Worm (Caenorhabditis elegans) whole organism, late embryonic: ENCODE results near the gene dnj-16.
A peak's percentile ranks its signal among the peaks of the same experiment; 100 is the strongest.

ENCODE experiments used
- C08G9.2 ChIP-seq: sonication (generic microtip); optimal IDR thresholded peaks from 2 replicates; lab custom pipeline; 2016; ENCODE audit warnings: mild to moderate bottlenecking, missing genetic modification characterization, moderate library complexity, missing compliant biosample characterization
- F13H6.1 ChIP-seq: sonication (generic microtip); optimal IDR thresholded peaks from 2 replicates; lab custom pipeline; 2016; ENCODE audit warnings: missing genetic modification characterization, missing compliant biosample characterization
- K02D7.2 ChIP-seq: sonication (generic microtip); optimal IDR thresholded peaks from 2 replicates; lab custom pipeline; 2017; ENCODE audit warnings: mild to moderate bottlenecking, missing genetic modification characterization, missing compliant biosample characterization
- T23F11.4 ChIP-seq: fragments of 200-800 bp; sonication (Bioruptor generic); optimal IDR thresholded peaks from 2 replicates; lab custom pipeline; 2018; ENCODE audit warnings: mild to moderate bottlenecking, missing genetic modification characterization, missing compliant biosample characterization
- ceh-14 ChIP-seq: sonication (generic microtip); optimal IDR thresholded peaks from 2 replicates; lab custom pipeline; 2016; ENCODE audit warnings: missing genotype, missing genetic modification characterization, missing compliant biosample characterization
- ceh-18 ChIP-seq: sonication (generic microtip); optimal IDR thresholded peaks from 2 replicates; lab custom pipeline; 2016; ENCODE audit warnings: missing genetic modification characterization, missing compliant biosample characterization
- ceh-2 ChIP-seq: sonication (generic microtip); optimal IDR thresholded peaks from 2 replicates; lab custom pipeline; 2016; ENCODE audit warnings: missing genotype, missing genetic modification characterization, missing compliant biosample characterization
- ceh-24 ChIP-seq: sonication (generic microtip); optimal IDR thresholded peaks from 2 replicates; lab custom pipeline; 2016; ENCODE audit warnings: mild to moderate bottlenecking, missing genetic modification characterization, missing compliant biosample characterization
- ceh-31 ChIP-seq: sonication (generic microtip); optimal IDR thresholded peaks from 2 replicates; lab custom pipeline; 2016; ENCODE audit warnings: missing genetic modification characterization, missing compliant biosample characterization
- ceh-45 ChIP-seq: fragments of 200-800 bp; sonication (Bioruptor generic); IDR thresholded peaks from 2 replicates; pipeline ENCODE4 v1.3.6; 2022; ENCODE audit warnings: missing genetic modification reagents, missing genetic modification characterization, missing compliant biosample characterization
- ceh-48 ChIP-seq: sonication (generic microtip); optimal IDR thresholded peaks from 2 replicates; lab custom pipeline; 2016; ENCODE audit warnings: missing genetic modification characterization, inconsistent platforms, missing compliant biosample characterization
- ceh-9 ChIP-seq: sonication (generic microtip); optimal IDR thresholded peaks from 2 replicates; lab custom pipeline; 2016; ENCODE audit warnings: mild to moderate bottlenecking, missing genetic modification characterization, inconsistent platforms, missing compliant biosample characterization
- che-1 ChIP-seq: sonication (generic microtip); optimal IDR thresholded peaks from 2 replicates; lab custom pipeline; 2016; ENCODE audit warnings: mild to moderate bottlenecking, missing genetic modification characterization, missing compliant biosample characterization
- dmd-4 ChIP-seq: sonication (generic microtip); optimal IDR thresholded peaks from 2 replicates; lab custom pipeline; 2016; ENCODE audit warnings: borderline replicate concordance, missing genetic modification characterization, missing compliant biosample characterization
- dve-1 ChIP-seq: sonication (generic microtip); optimal IDR thresholded peaks from 2 replicates; lab custom pipeline; 2017; ENCODE audit warnings: antibody characterized with exemption, mild to moderate bottlenecking, missing genetic modification characterization, missing compliant biosample characterization
- elt-2 ChIP-seq: sonication (generic microtip); optimal IDR thresholded peaks from 2 replicates; lab custom pipeline; 2016; ENCODE audit warnings: missing genetic modification reagents, missing genetic modification characterization, missing compliant biosample characterization
- elt-4 ChIP-seq: sonication (generic microtip); optimal IDR thresholded peaks from 2 replicates; lab custom pipeline; 2016; ENCODE audit warnings: missing genetic modification characterization, missing compliant biosample characterization
- eyg-1 ChIP-seq: sonication (generic microtip); optimal IDR thresholded peaks from 2 replicates; lab custom pipeline; 2016; ENCODE audit warnings: missing genotype, missing genetic modification characterization, missing compliant biosample characterization
- fax-1 ChIP-seq: sonication (generic microtip); optimal IDR thresholded peaks from 2 replicates; lab custom pipeline; 2016; ENCODE audit warnings: missing genotype, missing genetic modification characterization, missing compliant biosample characterization
- fkh-10 ChIP-seq: fragments of 150-350 bp; optimal IDR thresholded peaks from 2 replicates; lab custom pipeline; 2014; ENCODE audit warnings: missing biosample characterization, missing genetic modification reagents, missing genetic modification characterization
- gmeb-2 ChIP-seq: sonication (generic microtip); optimal IDR thresholded peaks from 2 replicates; lab custom pipeline; 2016; ENCODE audit warnings: missing genetic modification characterization, inconsistent platforms, missing compliant biosample characterization
- hlh-30 ChIP-seq: sonication (generic microtip); optimal IDR thresholded peaks from 2 replicates; lab custom pipeline; 2017; ENCODE audit warnings: antibody characterized with exemption, missing genetic modification characterization, missing compliant biosample characterization; ENCODE audit not compliant: insufficient read depth
- hlh-6 ChIP-seq: sonication (generic microtip); optimal IDR thresholded peaks from 2 replicates; lab custom pipeline; 2016; ENCODE audit warnings: missing genotype, missing genetic modification characterization, missing compliant biosample characterization
- lim-6 ChIP-seq: sonication (generic microtip); optimal IDR thresholded peaks from 2 replicates; lab custom pipeline; 2016; ENCODE audit warnings: missing genetic modification characterization, missing compliant biosample characterization
- lin-11 ChIP-seq: fragments of 200-800 bp; sonication (Bioruptor generic); optimal IDR thresholded peaks from 2 replicates; lab custom pipeline; 2018; ENCODE audit warnings: mild to moderate bottlenecking, missing genetic modification characterization, missing compliant biosample characterization
- madf-2 ChIP-seq: sonication (generic microtip); optimal IDR thresholded peaks from 2 replicates; lab custom pipeline; 2017; ENCODE audit warnings: missing genetic modification characterization, missing compliant biosample characterization
- nfya-1 ChIP-seq: sonication (generic microtip); optimal IDR thresholded peaks from 2 replicates; lab custom pipeline; 2017; ENCODE audit warnings: missing genetic modification characterization, mild to moderate bottlenecking, missing compliant biosample characterization, antibody characterized with exemption, moderate library complexity
- nhr-11 ChIP-seq: fragments of 150-350 bp; optimal IDR thresholded peaks from 2 replicates; lab custom pipeline; 2014; ENCODE audit warnings: missing biosample characterization, missing genetic modification characterization
- nhr-232 ChIP-seq: sonication (generic microtip); optimal IDR thresholded peaks from 2 replicates; lab custom pipeline; 2016; ENCODE audit warnings: missing genetic modification characterization, missing compliant biosample characterization
- odd-2 ChIP-seq: sonication (generic microtip); optimal IDR thresholded peaks from 2 replicates; lab custom pipeline; 2017; ENCODE audit warnings: antibody characterized with exemption, mild to moderate bottlenecking, missing genetic modification characterization, missing compliant biosample characterization
- pag-3 ChIP-seq: sonication (generic microtip); optimal IDR thresholded peaks from 2 replicates; lab custom pipeline; 2016; ENCODE audit warnings: missing compliant biosample characterization, missing genetic modification characterization, borderline replicate concordance
- pha-2 ChIP-seq: sonication (generic microtip); optimal IDR thresholded peaks from 2 replicates; lab custom pipeline; 2017; ENCODE audit warnings: mild to moderate bottlenecking, missing genetic modification characterization, missing compliant biosample characterization
- pros-1 ChIP-seq: fragments of 150-350 bp; optimal IDR thresholded peaks from 2 replicates; lab custom pipeline; 2014; ENCODE audit warnings: missing biosample characterization, missing genetic modification reagents, missing genetic modification characterization
- ref-2 ChIP-seq: sonication (generic microtip); optimal IDR thresholded peaks from 2 replicates; lab custom pipeline; 2016; ENCODE audit warnings: missing genetic modification characterization, missing compliant biosample characterization
- rnt-1 ChIP-seq: sonication (generic microtip); optimal IDR thresholded peaks from 2 replicates; lab custom pipeline; 2016; ENCODE audit warnings: missing genetic modification characterization, missing compliant biosample characterization
- sdc-2 ChIP-seq: sonication (generic microtip); optimal IDR thresholded peaks from 2 replicates; lab custom pipeline; 2016; ENCODE audit warnings: missing genotype, missing genetic modification characterization, missing compliant biosample characterization
- sox-2 ChIP-seq: fragments of 200-800 bp; sonication (Bioruptor generic); IDR thresholded peaks from 2 replicates; pipeline ENCODE4 v1.3.6; 2022; ENCODE audit warnings: missing genetic modification reagents, missing genetic modification characterization, missing compliant biosample characterization
- sox-4 ChIP-seq: sonication (generic microtip); optimal IDR thresholded peaks from 2 replicates; lab custom pipeline; 2017; ENCODE audit warnings: mild to moderate bottlenecking, missing genetic modification characterization, inconsistent platforms, missing compliant biosample characterization
- tbx-2 ChIP-seq: sonication (generic microtip); optimal IDR thresholded peaks from 2 replicates; lab custom pipeline; 2016; ENCODE audit warnings: missing genetic modification characterization, missing compliant biosample characterization
- tbx-7 ChIP-seq: sonication (generic microtip); optimal IDR thresholded peaks from 2 replicates; lab custom pipeline; 2016; ENCODE audit warnings: missing genotype, missing genetic modification characterization, missing compliant biosample characterization
- ttx-3 ChIP-seq: sonication (generic microtip); optimal IDR thresholded peaks from 2 replicates; lab custom pipeline; 2016; ENCODE audit warnings: missing genetic modification reagents, missing genetic modification characterization, missing compliant biosample characterization
- unc-3 ChIP-seq, 2 experiments: fragments of 200-800 bp in 1 of 2; sonication (Bioruptor generic) in 1 of 2; sonication (generic microtip) in 1 of 2; conservative IDR thresholded peaks in 1 of 2; optimal IDR thresholded peaks in 1 of 2; 2 replicates each; pipeline versions ENCODE4 v1.3.6 to Lab custom; 2016 to 2022; ENCODE audit warnings: missing compliant biosample characterization in 2 of 2, missing genetic modification characterization in 2 of 2, missing genetic modification reagents in 1 of 2
- unc-42 ChIP-seq: sonication (generic microtip); optimal IDR thresholded peaks from 2 replicates; lab custom pipeline; 2016; ENCODE audit warnings: missing genotype, missing genetic modification characterization, missing compliant biosample characterization
- unc-55 ChIP-seq: sonication (generic microtip); optimal IDR thresholded peaks from 2 replicates; lab custom pipeline; 2017; ENCODE audit warnings: missing biosample characterization, missing genetic modification reagents, missing genetic modification characterization
- unc-86 ChIP-seq: sonication (generic microtip); optimal IDR thresholded peaks from 2 replicates; lab custom pipeline; 2016; ENCODE audit warnings: missing genetic modification characterization, missing compliant biosample characterization
- zip-5 ChIP-seq: sonication (generic microtip); optimal IDR thresholded peaks from 2 replicates; lab custom pipeline; 2016; ENCODE audit warnings: missing genetic modification characterization, missing compliant biosample characterization
- ztf-16 ChIP-seq: sonication (generic microtip); optimal IDR thresholded peaks from 2 replicates; lab custom pipeline; 2017; ENCODE audit warnings: missing genetic modification characterization, missing compliant biosample characterization

dnj-16 gene

ce11 chrIII:4234642-4235295 is 43.8 kb downstream of the dnj-16 start:
- TF ChIP-seq nfya-1 (tag; lab: Kevin White, UChicago) (peak; percentile 88), sox-2 (GFP tag; lab: Robert Waterston, UW) (no peak)

DNA sequence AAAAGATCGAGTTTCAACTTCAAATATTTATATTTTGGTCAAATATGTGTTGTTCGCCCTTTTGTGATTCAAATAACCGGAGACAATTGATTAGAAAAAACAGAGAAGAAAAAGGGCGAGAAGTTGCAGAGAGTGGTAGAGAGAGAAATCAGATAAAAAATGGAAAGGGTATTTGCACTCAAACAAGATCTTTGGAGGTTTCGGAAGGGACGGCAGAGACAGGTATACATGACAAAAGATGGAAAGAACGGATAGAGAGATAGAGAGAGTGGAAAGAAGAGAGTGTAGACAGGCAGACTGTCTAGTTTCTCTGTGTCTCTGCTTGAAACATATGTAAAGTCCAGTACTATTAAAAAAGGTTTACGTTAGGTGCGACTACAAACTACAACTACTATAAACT is 45.2 kb downstream of the dnj-16 start:
- TF ChIP-seq elt-2 (no peak), tbx-2 (tag; lab: Kevin White, UChicago) (peak; percentile 24), sox-2 (GFP tag; lab: Robert Waterston, UW) (no peak), sox-4 (tag; lab: Kevin White, UChicago) (no peak), elt-4 (no peak)

DNA sequence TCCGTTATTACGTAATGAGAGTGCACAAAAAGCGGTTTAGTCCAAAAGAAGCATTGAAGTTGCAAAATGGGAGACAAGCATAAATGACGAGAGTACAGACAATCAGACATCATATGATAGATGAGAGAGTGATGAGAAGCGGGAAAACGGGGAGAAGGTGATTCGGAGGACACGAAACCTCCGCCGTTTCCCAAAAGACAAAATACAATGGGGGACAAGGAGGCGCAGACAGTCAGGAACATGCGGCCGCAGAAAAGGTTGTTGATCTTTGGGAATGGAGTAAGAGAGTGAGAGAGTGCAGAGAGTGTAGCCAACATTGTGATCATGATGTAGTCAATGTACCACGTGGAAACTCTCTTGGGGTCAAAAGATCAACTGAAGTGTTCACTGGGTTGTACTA is 46.7 kb downstream of the dnj-16 start:
- TF ChIP-seq lim-6 (tag; lab: Kevin White, UChicago) (peak; percentile 27), C08G9.2 (tag; lab: Kevin White, UChicago) (peak; percentile 59), lin-11 (no peak), ref-2 (tag; lab: Kevin White, UChicago) (peak; percentile 75), nfya-1 (tag; lab: Kevin White, UChicago) (peak; percentile 83), T23F11.4 (GFP tag; lab: Kevin White, UChicago) (no peak), odd-2 (tag; lab: Kevin White, UChicago) (no peak), elt-4 (no peak), nhr-11 (tag; lab: Kevin White, UChicago) (peak; percentile 91), ceh-24 (no peak), nhr-232 (no peak), F13H6.1 (peak; percentile 74), ttx-3 (no peak), K02D7.2 (tag; lab: Kevin White, UChicago) (no peak), madf-2 (tag; lab: Kevin White, UChicago) (no peak), dmd-4 (tag; lab: Kevin White, UChicago) (no peak), ceh-9 (tag; lab: Kevin White, UChicago) (no peak), rnt-1 (tag; lab: Kevin White, UChicago) (peak; percentile 92), ceh-45 (GFP tag; lab: Robert Waterston, UW) (no peak), unc-55 (peak; percentile 85), unc-42 (tag; lab: Kevin White, UChicago) (peak; percentile 59), ceh-18 (tag; lab: Kevin White, UChicago) (peak; percentile 93), sdc-2 (tag; lab: Kevin White, UChicago) (peak; percentile 34), gmeb-2 (tag; lab: Kevin White, UChicago) (no peak), dve-1 (peak; percentile 74), zip-5 (no peak), unc-3 (GFP tag; conservative IDR thresholded peaks at IDR 0.05; lab: Robert Waterston, UW) (no peak), unc-3 (tag; optimal IDR thresholded peaks at IDR 0.05; lab: Kevin White, UChicago) (no peak), che-1 (tag; lab: Kevin White, UChicago) (no peak), hlh-30 (tag; lab: Kevin White, UChicago) (peak; percentile 93), eyg-1 (peak; percentile 11), ztf-16 (no peak), sox-2 (GFP tag; lab: Robert Waterston, UW) (no peak), ceh-2 (tag; lab: Kevin White, UChicago) (no peak), fkh-10 (GFP tag; lab: Kevin White, UChicago) (no peak), tbx-7 (tag; lab: Kevin White, UChicago) (peak; percentile 5), ceh-31 (tag; lab: Kevin White, UChicago) (peak; percentile 80), ceh-48 (no peak), unc-86 (tag; lab: Kevin White, UChicago) (no peak), hlh-6 (tag; lab: Kevin White, UChicago) (no peak), pros-1 (tag; lab: Kevin White, UChicago) (peak; percentile 76), pha-2 (no peak), ceh-14 (peak; percentile 65), pag-3 (tag; lab: Kevin White, UChicago) (no peak), sox-4 (tag; lab: Kevin White, UChicago) (no peak), fax-1 (tag; lab: Kevin White, UChicago) (peak; percentile 1)
